Worm (Caenorhabditis elegans): ENCODE measurements around the gene clec-230.

clec-230 gene

ce11 chrV:15344481-15344880 is 4.5 kb downstream of the clec-230 start, which contains the start of gene wrt-8:
Gene wrt-8, minus strand, starts transcription at chrV:15344581.
- TF ChIP-seq die-1 (tag; optimal IDR thresholded peaks at IDR 0.05) (no peak), Y67H2A.10 (GFP tag; conservative IDR thresholded peaks at IDR 0.05) (no peak), zim-3 (tag; optimal IDR thresholded peaks at IDR 0.05) (no peak), ztf-6 (GFP tag; IDR thresholded peaks at IDR 0.05) (no peak), nhr-120 (GFP tag; IDR thresholded peaks at IDR 0.05) (0 out of 2 replicates have a peak, but pooled peaks have one; percentile 11), lag-1 (GFP tag; IDR thresholded peaks at IDR 0.05) (no peak), F22D6.2 (tag; optimal IDR thresholded peaks at IDR 0.05) (no peak), zfh-2 (GFP tag; conservative IDR thresholded peaks at IDR 0.05) (no peak)

- no peak for TF ChIP-seq B0035.1 (tag; optimal IDR thresholded peaks at IDR 0.05)
- no peak for TF ChIP-seq D2030.7 (GFP tag; IDR thresholded peaks at IDR 0.05)
- no peak for TF ChIP-seq tbp1 (GFP tag; optimal IDR thresholded peaks at IDR 0.05)
- TF ChIP-seq dpl-1 (GFP tag; optimal IDR thresholded peaks at IDR 0.05): no peak
- no peak for TF ChIP-seq B0261.1 (tag; optimal IDR thresholded peaks at IDR 0.05)
- no peak for TF ChIP-seq lir-1 (GFP tag; conservative IDR thresholded peaks at IDR 0.05)
- TF ChIP-seq dox-1 (GFP tag; IDR thresholded peaks at IDR 0.05): no peak
These were observed 7.5 kb downstream of the clec-230 start, which contains the start of gene clec-229 for ce11 chrV:15341404-15341803. Gene clec-229, minus strand, starts transcription at chrV:15341504.

DNA sequence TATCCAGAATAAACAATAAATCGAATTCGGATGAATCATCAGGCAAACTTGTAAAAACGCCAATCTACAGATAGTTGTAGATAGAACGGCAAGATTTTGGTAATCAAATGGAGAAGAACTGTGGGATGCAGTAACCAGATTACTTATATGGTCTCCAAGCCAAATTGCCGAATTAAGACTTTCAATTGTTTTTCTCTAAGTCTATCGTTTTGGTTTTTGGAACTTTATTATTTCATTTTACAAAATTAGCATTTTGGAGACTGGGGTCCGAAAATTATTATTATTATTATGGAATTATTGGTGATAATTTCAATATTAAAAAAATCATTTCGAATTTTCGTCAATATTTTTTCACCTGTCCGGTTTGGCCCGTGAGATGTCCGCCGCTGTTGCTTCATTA is 9.6 kb downstream of the clec-230 start, which contains the start of gene clec-228:
clec-228 (minus strand) TSS at position 101 of the 400 bp plus-strand sequence.
- TF ChIP-seq zim-3 (tag; optimal IDR thresholded peaks at IDR 0.05): no peak
- no peak for TF ChIP-seq hlh-12 (tag; optimal IDR thresholded peaks at IDR 0.05)
- no peak for TF ChIP-seq snpc-1.1 (tag; optimal IDR thresholded peaks at IDR 0.05; ENCODE audit: insufficient read depth)
- TF ChIP-seq efl-1 (GFP tag; optimal IDR thresholded peaks at IDR 0.05): no peak
- no peak for TF ChIP-seq F49E8.2 (tag; optimal IDR thresholded peaks at IDR 0.05; ENCODE audit: insufficient read depth)
- TF ChIP-seq madf-10 (tag; optimal IDR thresholded peaks at IDR 0.05): no peak

DNA sequence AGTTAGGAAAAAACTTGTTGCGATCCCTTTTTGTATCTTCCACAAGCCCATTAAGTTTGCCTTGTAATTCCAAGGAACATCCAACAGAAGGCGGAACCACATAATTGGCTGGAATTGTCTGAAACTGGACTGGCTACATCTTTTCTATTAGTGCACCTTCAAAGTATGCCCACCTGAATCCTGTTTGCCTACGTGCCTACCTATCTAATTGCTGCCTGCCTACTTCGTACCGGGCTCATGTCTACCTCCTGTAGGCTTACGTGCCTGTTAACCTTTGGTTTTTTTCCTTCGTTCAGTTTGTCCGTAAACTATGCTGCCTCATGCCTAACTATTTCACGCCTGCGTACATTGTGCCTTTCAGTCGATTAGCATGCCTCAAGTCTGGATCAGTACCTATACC is 11.5 kb downstream of the clec-230 start, which contains the start of gene wrt-7:
wrt-7 (minus strand) TSS at position 101 of the 400 bp plus-strand sequence.
- TF ChIP-seq Y95B8A.8 (GFP tag; IDR thresholded peaks at IDR 0.05): no peak
- no peak for TF ChIP-seq lir-1 (GFP tag; conservative IDR thresholded peaks at IDR 0.05)
- TF ChIP-seq F10E7.11 (tag; optimal IDR thresholded peaks at IDR 0.05): no peak
- no peak for TF ChIP-seq gei-17 (GFP tag; optimal IDR thresholded peaks at IDR 0.05)
- no peak for TF ChIP-seq T07F8.4 (tag; optimal IDR thresholded peaks at IDR 0.05)

- TF ChIP-seq let-607 (tag; optimal IDR thresholded peaks at IDR 0.05) (no peak), unc-62 (GFP tag; optimal IDR thresholded peaks at IDR 0.05) (no peak), B0261.1 (tag; optimal IDR thresholded peaks at IDR 0.05) (no peak), nhr-27 (tag; optimal IDR thresholded peaks at IDR 0.05) (no peak), ceh-100 (GFP tag; IDR thresholded peaks at IDR 0.05) (no peak), ceh-40 (GFP tag; IDR thresholded peaks at IDR 0.05) (no peak), ztf-28 (GFP tag; IDR thresholded peaks at IDR 0.05) (no peak), nfya-1 (tag; optimal IDR thresholded peaks at IDR 0.05; ENCODE audit: borderline replicate concordance, insufficient read depth) (no peak), let-526 (GFP tag; IDR thresholded peaks at IDR 0.05) (no peak), lin-54 (GFP tag; optimal IDR thresholded peaks at IDR 0.05) (no peak), die-1 (tag; optimal IDR thresholded peaks at IDR 0.05) (no peak), nhr-90 (tag; optimal IDR thresholded peaks at IDR 0.05) (no peak), C17E4.6 (GFP tag; IDR thresholded peaks at IDR 0.05) (no peak)
These were observed 16.1 kb downstream of the clec-230 start, which contains the start of gene srw-113 for ce11 chrV:15332851-15333250. Gene srw-113, plus strand, starts transcription at chrV:15333151.

All from whole organism, young adult.